Fruit fly (Drosophila melanogaster): Measurements from ENCODE around the gene HLH4C.

DNA sequence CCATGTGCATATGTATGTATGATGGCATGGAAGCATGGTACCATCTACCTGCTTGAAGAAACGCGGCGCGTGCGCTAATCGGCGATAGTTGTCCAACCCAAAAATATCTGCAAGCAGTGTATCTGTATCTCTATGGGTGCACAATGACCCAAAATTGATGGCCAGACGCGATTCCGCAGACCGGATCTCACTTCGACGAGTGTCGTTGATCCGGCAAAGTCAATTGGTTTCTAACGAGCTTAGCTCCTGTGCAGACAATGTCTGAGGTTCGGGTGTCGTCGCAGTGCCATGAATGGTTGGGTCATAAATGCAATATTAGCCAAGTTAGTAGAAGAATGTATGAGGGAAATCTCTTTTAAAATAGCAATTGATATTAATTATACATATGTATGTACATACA is 33.6 kb downstream of the HLH4C start:
- TF ChIP-seq ttk (optimal IDR thresholded peaks at IDR 0.05) (no peak), Myc (optimal IDR thresholded peaks at IDR 0.05) (no peak), Sin3A (optimal IDR thresholded peaks at IDR 0.05) (no peak), insv (optimal IDR thresholded peaks at IDR 0.05) (no peak), psq (optimal IDR thresholded peaks at IDR 0.05) (no peak)

Data from Kc167 (cell line).